Worm (Caenorhabditis elegans): ENCODE measurements around the gene itr-1.

DNA sequence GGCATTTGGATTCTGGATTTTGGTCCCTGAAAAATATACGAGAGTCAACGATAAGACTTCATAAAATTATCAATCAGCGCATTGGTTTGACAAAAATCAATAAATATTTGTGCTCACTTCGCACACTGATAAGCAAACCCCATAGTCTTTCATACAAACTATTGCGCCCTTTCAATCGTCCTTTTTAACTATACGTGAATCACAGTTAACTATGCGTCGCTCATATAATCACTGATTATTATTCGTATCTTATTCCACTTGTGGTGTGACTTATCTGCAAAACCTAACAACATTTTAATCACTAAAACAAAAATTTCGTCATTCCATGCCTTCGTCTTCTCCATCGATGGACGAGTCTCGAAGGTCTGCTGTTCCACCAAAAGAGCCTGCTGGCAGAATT lies 35.9 kb downstream of the itr-1 start, which contains the start of gene nhr-8:
- TF ChIP-seq ama-1 (optimal IDR thresholded peaks at IDR 0.05) (no peak), ama-1 (GFP tag; optimal IDR thresholded peaks at IDR 0.05) (no peak), ccch-3 (GFP tag; optimal IDR thresholded peaks at IDR 0.05) (no peak), fkh-3 (tag; optimal IDR thresholded peaks at IDR 0.05) (no peak), nfyb-1 (GFP tag; IDR thresholded peaks at IDR 0.05) (peak; percentile 70), rpc-1 (optimal IDR thresholded peaks at IDR 0.05) (no peak), rpc-1 (tag; optimal IDR thresholded peaks at IDR 0.05) (no peak), somi-1 (GFP tag; optimal IDR thresholded peaks at IDR 0.05) (no peak), ZK185.1 (tag; optimal IDR thresholded peaks at IDR 0.05; ENCODE audit: poor library complexity, severe bottlenecking) (no peak), unc-62 (GFP tag; optimal IDR thresholded peaks at IDR 0.05) (no peak), nhr-120 (GFP tag; IDR thresholded peaks at IDR 0.05) (no peak), him-1 (tag; optimal IDR thresholded peaks at IDR 0.05) (no peak), F22D6.2 (tag; optimal IDR thresholded peaks at IDR 0.05) (no peak)
